Fruit fly (Drosophila melanogaster) whole organism, embryonic: ENCODE measurements around the gene CG1440.
A peak's percentile ranks its signal among the peaks of the same experiment; 100 is the strongest.

ENCODE experiments used
- Atf-2 ChIP-seq: fragments of 200-800 bp; sonication (Bioruptor generic); optimal IDR thresholded peaks from 2 replicates; lab custom pipeline; 2016; ENCODE audit warnings: missing biosample characterization, missing genetic modification characterization
- Bgb ChIP-seq: fragments of 200-800 bp; sonication (Bioruptor generic); IDR thresholded peaks from 2 replicates; pipeline ENCODE4 v1.3.6; 2022; ENCODE audit warnings: missing biosample characterization, missing genetic modification characterization; ENCODE audit not compliant: partially characterized antibody
- C15 ChIP-seq: fragments of 200-800 bp; sonication (Bioruptor generic); IDR thresholded peaks from 3 replicates; pipeline ENCODE4 v1.3.6; 2022; ENCODE audit warnings: missing biosample characterization, missing genetic modification characterization
- CG13287 ChIP-seq: fragments of 200-800 bp; sonication (Bioruptor generic); IDR thresholded peaks from 2 replicates; pipeline ENCODE4 v1.3.6; 2022; ENCODE audit warnings: missing biosample characterization, missing genetic modification characterization; ENCODE audit not compliant: partially characterized antibody
- CG13775 ChIP-seq: fragments of 200-800 bp; sonication (Bioruptor generic); optimal IDR thresholded peaks from 3 replicates; lab custom pipeline; 2017; ENCODE audit warnings: missing biosample characterization, mild to moderate bottlenecking, missing genetic modification characterization
- CG14050 ChIP-seq: fragments of 200-800 bp; sonication (Bioruptor generic); IDR thresholded peaks from 3 replicates; pipeline ENCODE4 v1.3.6; 2022; ENCODE audit warnings: missing biosample characterization, missing genetic modification characterization
- CG14441 ChIP-seq: fragments of 200-800 bp; sonication (Bioruptor generic); IDR thresholded peaks from 2 replicates; pipeline ENCODE4 v1.3.6; 2022; ENCODE audit warnings: missing biosample characterization, missing genetic modification characterization
- CG14860 ChIP-seq: fragments of 200-800 bp; sonication (Bioruptor generic); IDR thresholded peaks from 3 replicates; pipeline ENCODE4 v1.3.6; 2022; ENCODE audit warnings: missing biosample characterization, missing genetic modification characterization; ENCODE audit not compliant: partially characterized antibody
- CG16813 ChIP-seq: fragments of 200-800 bp; sonication (Bioruptor generic); IDR thresholded peaks from 3 replicates; pipeline ENCODE4 v1.3.6; 2022; ENCODE audit warnings: missing biosample characterization, missing genetic modification characterization; ENCODE audit not compliant: partially characterized antibody
- CG17912 ChIP-seq: fragments of 200-800 bp; sonication (Bioruptor generic); optimal IDR thresholded peaks from 2 replicates; lab custom pipeline; 2018; ENCODE audit warnings: missing biosample characterization, mild to moderate bottlenecking, missing genetic modification characterization
- CG1792 ChIP-seq: fragments of 200-800 bp; sonication (Bioruptor generic); optimal IDR thresholded peaks from 2 replicates; lab custom pipeline; 2016; ENCODE audit warnings: missing biosample characterization, missing genetic modification characterization
- CG18619 ChIP-seq: fragments of 200-800 bp; sonication (Bioruptor generic); optimal IDR thresholded peaks from 3 replicates; lab custom pipeline; 2017; ENCODE audit warnings: missing biosample characterization, mild to moderate bottlenecking, missing genetic modification characterization
- CG2712 ChIP-seq: fragments of 200-800 bp; optimal IDR thresholded peaks from 3 replicates; lab custom pipeline; 2019; ENCODE audit warnings: missing biosample characterization, mild to moderate bottlenecking, missing genetic modification characterization, moderate library complexity
- CG31388 ChIP-seq: fragments of 200-800 bp; sonication (Bioruptor generic); optimal IDR thresholded peaks from 2 replicates; lab custom pipeline; 2016; ENCODE audit warnings: missing biosample characterization, missing genetic modification characterization
- CG32767 ChIP-seq: fragments of 200-800 bp; sonication (Bioruptor generic); IDR thresholded peaks from 2 replicates; pipeline ENCODE4 v1.3.6; 2022; ENCODE audit warnings: missing biosample characterization, missing genetic modification characterization
- CG42726 ChIP-seq: fragments of 200-800 bp; sonication (Bioruptor generic); IDR thresholded peaks from 2 replicates; pipeline ENCODE4 v1.3.6; 2022; ENCODE audit warnings: missing biosample characterization, missing genetic modification characterization; ENCODE audit not compliant: partially characterized antibody
- CG4730 ChIP-seq: fragments of 200-800 bp; sonication (Bioruptor generic); IDR thresholded peaks from 2 replicates; pipeline ENCODE4 v1.3.6; 2022; ENCODE audit warnings: missing biosample characterization, missing genetic modification characterization
- CG6791 ChIP-seq: fragments of 200-800 bp; sonication (Bioruptor generic); IDR thresholded peaks from 3 replicates; pipeline ENCODE4 v1.3.6; 2022; ENCODE audit warnings: missing biosample characterization, missing genetic modification characterization; ENCODE audit not compliant: partially characterized antibody
- CG8478 ChIP-seq: fragments of >200 bp; optimal IDR thresholded peaks from 2 replicates; lab custom pipeline; 2018
- CG9437 ChIP-seq: fragments of 200-800 bp; sonication (Bioruptor generic); optimal IDR thresholded peaks from 2 replicates; lab custom pipeline; 2018; ENCODE audit warnings: missing biosample characterization, mild to moderate bottlenecking, missing genetic modification characterization
- Chrac-16 ChIP-seq: fragments of 200-800 bp; sonication (Bioruptor generic); optimal IDR thresholded peaks from 3 replicates; lab custom pipeline; 2016; ENCODE audit warnings: missing biosample characterization, missing genetic modification characterization
- Dll ChIP-seq: fragments of 200-800 bp; sonication (Bioruptor generic); IDR thresholded peaks from 4 replicates; pipeline ENCODE4 v1.3.6; 2022; ENCODE audit warnings: missing biosample characterization, missing genetic modification characterization; ENCODE audit not compliant: partially characterized antibody
- Doc3 ChIP-seq: fragments of 200-800 bp; sonication (Bioruptor generic); IDR thresholded peaks from 3 replicates; pipeline ENCODE4 v1.3.6; 2022; ENCODE audit warnings: missing biosample characterization, missing genetic modification characterization; ENCODE audit not compliant: partially characterized antibody
- Dref ChIP-seq: fragments of 200-800 bp; sonication (Bioruptor generic); IDR thresholded peaks from 2 replicates; pipeline ENCODE4 v1.3.6; 2022; ENCODE audit warnings: missing biosample characterization, missing genetic modification characterization
- Fer1 ChIP-seq: fragments of 200-800 bp; sonication (Bioruptor generic); optimal IDR thresholded peaks from 2 replicates; lab custom pipeline; 2017; ENCODE audit warnings: missing biosample characterization, mild to moderate bottlenecking, missing genetic modification characterization
- HLH4C ChIP-seq: fragments of 200-800 bp; sonication (Bioruptor generic); IDR thresholded peaks from 3 replicates; pipeline ENCODE4 v1.3.6; 2022; ENCODE audit warnings: missing biosample characterization, missing genetic modification characterization; ENCODE audit not compliant: partially characterized antibody
- Opbp ChIP-seq: fragments of 200-800 bp; sonication (Bioruptor generic); IDR thresholded peaks from 3 replicates; pipeline ENCODE4 v1.3.6; 2022; ENCODE audit warnings: missing biosample characterization, missing genetic modification characterization; ENCODE audit not compliant: partially characterized antibody
- Scr ChIP-seq: fragments of 200-800 bp; sonication (Bioruptor generic); IDR thresholded peaks from 2 replicates; pipeline ENCODE4 v1.3.6; 2022; ENCODE audit warnings: missing biosample characterization, missing genetic modification characterization; ENCODE audit not compliant: partially characterized antibody
- Spps ChIP-seq: fragments of 200-800 bp; sonication (Bioruptor generic); optimal IDR thresholded peaks from 2 replicates; lab custom pipeline; 2018; ENCODE audit warnings: missing biosample characterization, mild to moderate bottlenecking, missing genetic modification characterization
- Taf1 ChIP-seq: fragments of 200-800 bp; sonication (Bioruptor generic); IDR thresholded peaks from 2 replicates; pipeline ENCODE4 v1.3.6; 2022; ENCODE audit warnings: missing biosample characterization, missing genetic modification characterization
- ara ChIP-seq: fragments of 200-800 bp; sonication (Bioruptor generic); IDR thresholded peaks from 2 replicates; pipeline ENCODE4 v1.3.6; 2022; ENCODE audit warnings: missing biosample characterization, missing genetic modification characterization
- ato ChIP-seq: fragments of 200-800 bp; sonication (Bioruptor generic); IDR thresholded peaks from 2 replicates; pipeline ENCODE4 v1.3.6; 2022; ENCODE audit warnings: missing biosample characterization, missing genetic modification characterization; ENCODE audit not compliant: partially characterized antibody
- bbx ChIP-seq: fragments of 200-800 bp; sonication (Bioruptor generic); IDR thresholded peaks from 2 replicates; pipeline ENCODE4 v1.3.6; 2022; ENCODE audit warnings: missing biosample characterization, missing genetic modification characterization; ENCODE audit not compliant: partially characterized antibody
- croc ChIP-seq: fragments of 200-800 bp; sonication (Bioruptor generic); conservative IDR thresholded peaks from 3 replicates; pipeline ENCODE4 v1.3.6; 2022; ENCODE audit warnings: missing biosample characterization, missing genetic modification characterization
- ewg ChIP-seq: fragments of 200-800 bp; sonication (Bioruptor generic); optimal IDR thresholded peaks from 3 replicates; lab custom pipeline; 2017; ENCODE audit warnings: mild to moderate bottlenecking, missing biosample characterization, missing genetic modification reagents, missing genetic modification characterization
- hb ChIP-seq: fragments of 200-800 bp; sonication (Bioruptor generic); IDR thresholded peaks from 3 replicates; pipeline ENCODE4 v1.3.6; 2022; ENCODE audit warnings: missing biosample characterization, missing genetic modification characterization; ENCODE audit not compliant: partially characterized antibody
- hbn ChIP-seq: fragments of 200-800 bp; sonication (Bioruptor generic); IDR thresholded peaks from 2 replicates; pipeline ENCODE4 v1.3.6; 2022; ENCODE audit warnings: missing biosample characterization, missing genetic modification characterization; ENCODE audit not compliant: partially characterized antibody
- inv ChIP-seq: fragments of 200-800 bp; sonication (Bioruptor generic); IDR thresholded peaks from 2 replicates; pipeline ENCODE4 v1.3.6; 2022; ENCODE audit warnings: missing biosample characterization, missing genetic modification characterization; ENCODE audit not compliant: partially characterized antibody
- knrl ChIP-seq: fragments of 200-800 bp; sonication (Bioruptor generic); IDR thresholded peaks from 3 replicates; pipeline ENCODE4 v1.3.6; 2022; ENCODE audit warnings: missing biosample characterization, missing genetic modification characterization; ENCODE audit not compliant: partially characterized antibody
- mld ChIP-seq: fragments of 200-800 bp; sonication (Bioruptor generic); IDR thresholded peaks from 3 replicates; pipeline ENCODE4 v1.3.6; 2022; ENCODE audit warnings: missing biosample characterization, missing genetic modification characterization; ENCODE audit not compliant: partially characterized antibody
- nerfin-2 ChIP-seq: fragments of 200-800 bp; sonication (Bioruptor generic); IDR thresholded peaks from 2 replicates; pipeline ENCODE4 v1.3.6; 2022; ENCODE audit warnings: missing biosample characterization, missing genetic modification characterization; ENCODE audit not compliant: partially characterized antibody
- p53 ChIP-seq: fragments of 200-800 bp; sonication (Bioruptor generic); optimal IDR thresholded peaks from 2 replicates; lab custom pipeline; 2016; ENCODE audit warnings: missing biosample characterization, missing genetic modification characterization
- pzg ChIP-seq: fragments of 200-800 bp; sonication (Bioruptor generic); optimal IDR thresholded peaks from 3 replicates; lab custom pipeline; 2018; ENCODE audit warnings: missing biosample characterization, mild to moderate bottlenecking, missing genetic modification characterization, moderate library complexity
- sna ChIP-seq: fragments of 200-800 bp; sonication (Bioruptor generic); IDR thresholded peaks from 2 replicates; pipeline ENCODE4 v1.3.6; 2022; ENCODE audit warnings: missing biosample characterization, missing genetic modification characterization; ENCODE audit not compliant: partially characterized antibody
- so ChIP-seq: fragments of 200-800 bp; sonication (Bioruptor generic); IDR thresholded peaks from 3 replicates; pipeline ENCODE4 v1.3.6; 2022; ENCODE audit warnings: missing biosample characterization, missing genetic modification characterization
- trem ChIP-seq: fragments of 200-800 bp; optimal IDR thresholded peaks from 3 replicates; lab custom pipeline; 2019; ENCODE audit warnings: missing biosample characterization, mild to moderate bottlenecking, missing genetic modification characterization, moderate library complexity
- trh ChIP-seq: fragments of 200-800 bp; sonication (Bioruptor generic); optimal IDR thresholded peaks from 2 replicates; lab custom pipeline; 2016; ENCODE audit warnings: missing biosample characterization, missing genetic modification characterization
- unc-4 ChIP-seq: fragments of 200-800 bp; sonication (Bioruptor generic); IDR thresholded peaks from 2 replicates; pipeline ENCODE4 v1.3.6; 2022; ENCODE audit warnings: missing biosample characterization, missing genetic modification characterization; ENCODE audit not compliant: partially characterized antibody
- vnd ChIP-seq: fragments of 200-800 bp; sonication (Bioruptor generic); IDR thresholded peaks from 3 replicates; pipeline ENCODE4 v1.3.6; 2022; ENCODE audit warnings: missing biosample characterization, missing genetic modification characterization; ENCODE audit not compliant: partially characterized antibody

Gene CG1440

DNA sequence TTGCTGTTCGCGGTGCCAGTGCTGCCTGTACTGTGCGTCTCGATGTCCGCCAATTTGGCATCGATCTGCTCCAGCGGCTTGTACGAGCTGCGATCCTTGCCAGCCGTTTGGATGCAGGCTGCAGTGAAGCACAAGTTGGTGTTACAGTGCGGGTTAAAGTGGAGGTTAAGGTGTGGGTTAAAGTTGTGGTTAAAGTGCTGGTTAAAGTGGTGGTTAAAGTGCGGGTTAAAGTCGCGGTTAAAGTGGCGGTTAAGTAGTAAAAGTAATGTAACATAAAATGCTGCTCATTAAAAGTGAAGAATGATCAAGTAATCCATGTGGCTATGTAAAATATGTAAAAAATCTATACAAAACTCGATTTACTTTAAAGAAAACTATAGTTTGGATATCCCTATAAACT lies 15.3 kb downstream of the CG1440 start:
- TF ChIP-seq ato (GFP tag; lab: Robert Waterston, UW) (peak; percentile 100), CG18619 (GFP tag; lab: Kevin White, UChicago) (no peak), CG9437 (no peak), Dref (GFP tag; lab: Robert Waterston, UW) (no peak), Scr (GFP tag; lab: Robert Waterston, UW) (peak; percentile 90), CG6791 (peak; percentile 100), inv (GFP tag; lab: Robert Waterston, UW) (peak; percentile 82; the same call in 1 of the 2 replicates), Taf1 (no peak), ara (GFP tag; lab: Robert Waterston, UW) (no peak), so (GFP tag; lab: Robert Waterston, UW) (no peak), Opbp (GFP tag; lab: Robert Waterston, UW) (peak; percentile 99; the same call in 2 of the 3 replicates), CG8478 (lab: Kevin White, UChicago) (no peak), CG2712 (tag; lab: Kevin White, UChicago) (no peak), Spps (tag; lab: Kevin White, UChicago) (no peak), CG16813 (GFP tag; lab: Robert Waterston, UW) (peak; percentile 99), CG17912 (GFP tag; lab: Kevin White, UChicago) (no peak), sna (GFP tag; lab: Robert Waterston, UW) (peak; percentile 97), Chrac-16 (no peak), pzg (GFP tag; lab: Kevin White, UChicago) (no peak), hb (GFP tag; lab: Robert Waterston, UW) (peak; percentile 100), hbn (peak; percentile 92), vnd (peak; percentile 99), CG14860 (peak; percentile 100), mld (GFP tag; lab: Robert Waterston, UW) (peak; percentile 100), Fer1 (GFP tag; lab: Kevin White, UChicago) (no peak), CG4730 (GFP tag; lab: Robert Waterston, UW) (no peak), trem (tag; lab: Kevin White, UChicago) (no peak), C15 (no peak), knrl (peak; percentile 48; the same call in 2 of the 3 replicates), bbx (GFP tag; lab: Robert Waterston, UW) (peak; percentile 61; the same call in 1 of the 2 replicates), Bgb (GFP tag; lab: Robert Waterston, UW) (peak; percentile 95), CG42726 (peak; percentile 71; the same call in 1 of the 2 replicates), CG31388 (no peak), Doc3 (GFP tag; lab: Robert Waterston, UW) (peak; percentile 88), CG32767 (no peak), CG13775 (GFP tag; lab: Kevin White, UChicago) (no peak), CG14050 (GFP tag; lab: Robert Waterston, UW) (no peak), nerfin-2 (GFP tag; lab: Robert Waterston, UW) (peak; percentile 100), croc (GFP tag; lab: Robert Waterston, UW) (no peak), HLH4C (GFP tag; lab: Robert Waterston, UW) (peak; percentile 100), Atf-2 (no peak), unc-4 (GFP tag; lab: Robert Waterston, UW) (peak; percentile 77), trh (GFP tag; lab: Kevin White, UChicago) (no peak), ewg (GFP tag; lab: Kevin White, UChicago) (no peak), CG14441 (GFP tag; lab: Robert Waterston, UW) (no peak), Dll (GFP tag; lab: Robert Waterston, UW) (peak; percentile 92), p53 (GFP tag; lab: Kevin White, UChicago) (no peak), CG1792 (no peak), CG13287 (peak; percentile 85)
